Worm (Caenorhabditis elegans): ENCODE results near the gene srd-56.

DNA sequence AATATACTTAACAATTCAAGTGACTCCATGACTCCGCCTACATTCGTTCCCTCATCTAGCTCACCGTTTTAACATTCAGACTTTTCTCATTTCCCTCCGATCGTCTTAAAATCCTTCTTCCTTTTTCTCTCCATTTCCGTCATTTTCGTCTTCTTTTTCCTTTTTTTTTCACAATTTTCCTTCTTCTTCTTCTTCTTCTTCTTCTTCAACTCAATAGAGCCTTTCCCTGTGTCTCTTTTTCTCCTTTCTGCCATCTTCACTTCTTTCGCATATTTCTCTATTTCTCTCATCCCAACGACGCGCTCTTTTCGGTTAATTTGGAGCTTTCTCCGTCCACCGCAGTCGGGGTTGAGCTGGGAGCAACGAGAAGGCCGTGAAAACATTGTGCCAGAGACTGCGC is 20.4 kb downstream of the srd-56 start:
- TF ChIP-seq C17E4.6 (GFP tag; IDR thresholded peaks at IDR 0.05) (no peak), F49E8.2 (tag; optimal IDR thresholded peaks at IDR 0.05; ENCODE audit: insufficient read depth) (no peak), unc-130 (GFP tag; optimal IDR thresholded peaks at IDR 0.05) (no peak), mes-4 (tag; optimal IDR thresholded peaks at IDR 0.05) (no peak)
